Worm (Caenorhabditis elegans): ENCODE results near the gene Y94H6A.5.

Gene Y94H6A.5

DNA sequence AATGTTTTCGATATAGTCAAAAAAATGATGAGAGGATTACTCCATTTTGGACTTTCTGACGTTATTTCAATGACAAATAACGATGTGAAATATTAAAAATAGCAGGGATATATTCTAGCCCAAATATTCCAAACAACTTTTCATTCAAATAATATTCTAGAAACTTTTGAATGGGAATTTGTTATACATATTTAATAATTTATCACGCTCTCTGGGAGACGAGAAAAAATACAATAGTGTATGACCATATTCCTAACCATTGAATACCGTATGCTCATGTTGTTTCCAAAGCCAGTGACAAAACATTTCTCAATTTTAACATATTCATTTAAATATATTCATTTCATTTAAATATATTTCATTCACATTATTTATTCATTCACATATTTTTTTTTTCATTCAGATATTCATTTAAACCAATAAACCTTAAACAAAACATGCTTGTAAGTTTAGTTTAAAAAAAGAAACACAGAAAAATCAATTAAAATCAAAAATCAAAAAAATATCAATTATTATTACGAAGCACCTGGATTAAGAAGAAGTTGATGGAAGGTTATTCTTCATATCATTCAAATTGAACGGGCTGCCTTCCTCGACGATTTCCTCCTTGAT, 5.9 kb upstream of the Y94H6A.5 start (continued):
- no peak for TF ChIP-seq nhr-11 (tag; optimal IDR thresholded peaks at IDR 0.05)
- no peak for TF ChIP-seq zip-2 (tag; optimal IDR thresholded peaks at IDR 0.05)
- TF ChIP-seq attf-4 (tag; optimal IDR thresholded peaks at IDR 0.05), result no peak
- TF ChIP-seq hlh-30 (tag; optimal IDR thresholded peaks at IDR 0.05; ENCODE audit: insufficient read depth), result peak; percentile 27
- no peak; the same call in 1 of the 2 replicates for TF ChIP-seq mdt-29 (GFP tag; IDR thresholded peaks at IDR 0.05)
- no peak for TF ChIP-seq rbr-2 (tag; optimal IDR thresholded peaks at IDR 0.05)
- no peak for TF ChIP-seq F49E8.2 (tag; optimal IDR thresholded peaks at IDR 0.05; ENCODE audit: borderline replicate concordance)
- TF ChIP-seq unc-39 (tag; optimal IDR thresholded peaks at IDR 0.05), result no peak
- TF ChIP-seq tra-1 (GFP tag; IDR thresholded peaks at IDR 0.05), result 0 out of 2 replicates have a peak, but pooled peaks have one; percentile 57
- no peak for TF ChIP-seq F44E2.7 (GFP tag; IDR thresholded peaks at IDR 0.05)
- no peak for TF ChIP-seq daf-12 (tag; optimal IDR thresholded peaks at IDR 0.05)
- peak in 1 of 2 experiments; percentile 51; a peak in 1 of 4 replicates for TF ChIP-seq madf-5 (GFP tag; IDR thresholded peaks at IDR 0.05)
- TF ChIP-seq tag-97 (GFP tag; IDR thresholded peaks at IDR 0.05), result no peak
- TF ChIP-seq ctbp-1 (GFP tag; IDR thresholded peaks at IDR 0.05), result no peak
- TF ChIP-seq daf-16 (GFP tag; optimal IDR thresholded peaks at IDR 0.05), result peak in 1 of 2 experiments; percentile 49
- peak; percentile 52 for TF ChIP-seq daf-16 (tag; optimal IDR thresholded peaks at IDR 0.05)
- TF ChIP-seq ztf-7 (tag; optimal IDR thresholded peaks at IDR 0.05), result no peak
- no peak for TF ChIP-seq skn-1 (tag; optimal IDR thresholded peaks at IDR 0.05)
- no peak for TF ChIP-seq ama-1 (optimal IDR thresholded peaks at IDR 0.05)
- no peak for TF ChIP-seq hmg-1.1 (GFP tag; IDR thresholded peaks at IDR 0.05)
- peak; percentile 99 for TF ChIP-seq zfp-3 (GFP tag; conservative IDR thresholded peaks at IDR 0.05)
- TF ChIP-seq F26F4.8 (GFP tag; conservative IDR thresholded peaks at IDR 0.05), result no peak
- TF ChIP-seq nhr-25 (tag; optimal IDR thresholded peaks at IDR 0.05; ENCODE audit: borderline replicate concordance, insufficient read depth), result no peak
- TF ChIP-seq dmd-8 (GFP tag; IDR thresholded peaks at IDR 0.05), result 0 out of 2 replicates have a peak, but pooled peaks have one; percentile 63
- TF ChIP-seq ceh-62 (tag; optimal IDR thresholded peaks at IDR 0.05), result no peak
- TF ChIP-seq zfp-2 (tag; optimal IDR thresholded peaks at IDR 0.05), result no peak
- TF ChIP-seq lin-13 (GFP tag; optimal IDR thresholded peaks at IDR 0.05), result no peak
- no peak for TF ChIP-seq nhr-237 (tag; optimal IDR thresholded peaks at IDR 0.05)
- TF ChIP-seq Y105C5A.15 (GFP tag; IDR thresholded peaks at IDR 0.05), result peak; percentile 84
- TF ChIP-seq ceh-28 (tag; optimal IDR thresholded peaks at IDR 0.05), result no peak
- no peak for TF ChIP-seq lir-3 (tag; optimal IDR thresholded peaks at IDR 0.05)
- peak; percentile 84 for TF ChIP-seq Y75B8A.6 (GFP tag; IDR thresholded peaks at IDR 0.05)
- no peak for TF ChIP-seq nhr-6 (tag; optimal IDR thresholded peaks at IDR 0.05)
- no peak for TF ChIP-seq nhr-28 (tag; optimal IDR thresholded peaks at IDR 0.05)
- TF ChIP-seq lsy-2 (tag; optimal IDR thresholded peaks at IDR 0.05), result peak in 1 of 2 experiments; percentile 74
- TF ChIP-seq vab-7 (GFP tag; IDR thresholded peaks at IDR 0.05), result no peak
- no peak for TF ChIP-seq unc-62 (GFP tag; optimal IDR thresholded peaks at IDR 0.05 in 1 of 2)
- no peak for TF ChIP-seq unc-62 (tag; optimal IDR thresholded peaks at IDR 0.05)
- no peak; the same call in none of the 2 replicates for TF ChIP-seq T26A8.4 (GFP tag; IDR thresholded peaks at IDR 0.05)
- no peak for TF ChIP-seq spr-3 (GFP tag; optimal IDR thresholded peaks at IDR 0.05)
- TF ChIP-seq mep-1 (tag; optimal IDR thresholded peaks at IDR 0.05), result peak; percentile 92
- TF ChIP-seq lin-38 (GFP tag; IDR thresholded peaks at IDR 0.05), result peak; percentile 67
- no peak for TF ChIP-seq set-16 (GFP tag; IDR thresholded peaks at IDR 0.05)
- peak; percentile 80 for TF ChIP-seq T20F7.1 (GFP tag; optimal IDR thresholded peaks at IDR 0.05)
- peak; percentile 90 for TF ChIP-seq daf-19 (GFP tag; conservative IDR thresholded peaks at IDR 0.05)
- TF ChIP-seq gei-8 (GFP tag; optimal IDR thresholded peaks at IDR 0.05), result no peak
- no peak for TF ChIP-seq mxl-3 (GFP tag; optimal IDR thresholded peaks at IDR 0.05)
- no peak for TF ChIP-seq nhr-10 (tag; optimal IDR thresholded peaks at IDR 0.05)
- no peak for TF ChIP-seq R02D3.7 (tag; optimal IDR thresholded peaks at IDR 0.05)
- no peak for TF ChIP-seq egl-27 (tag; optimal IDR thresholded peaks at IDR 0.05)
- TF ChIP-seq nhr-76 (tag; optimal IDR thresholded peaks at IDR 0.05), result no peak
- no peak for TF ChIP-seq ztf-11 (tag; optimal IDR thresholded peaks at IDR 0.05)
- peak; percentile 62 for TF ChIP-seq lim-7 (GFP tag; IDR thresholded peaks at IDR 0.05)

Measured in whole organism, L4 larva.